Worm (Caenorhabditis elegans) whole organism, L4/young adult: Measurements from ENCODE around the gene C50F7.5.

Source experiments
- W03F9.2 ChIP-seq: fragments of 150-350 bp; optimal IDR thresholded peaks from 2 replicates; lab custom pipeline; 2014; ENCODE audit warnings: missing biosample characterization, missing genetic modification characterization
- dao-5 ChIP-seq: sonication (generic microtip); optimal IDR thresholded peaks from 2 replicates; lab custom pipeline; 2016; ENCODE audit warnings: missing genotype, missing genetic modification characterization, moderate library complexity, missing compliant biosample characterization
- him-1 ChIP-seq: sonication (generic microtip); optimal IDR thresholded peaks from 2 replicates; lab custom pipeline; 2016; ENCODE audit warnings: missing genotype, missing genetic modification reagents, missing genetic modification characterization, missing compliant biosample characterization

ce11 chrIV:7724912-7725311 is 1.6 kb upstream of the C50F7.5 start:
- TF ChIP-seq him-1 (tag; lab: Kevin White, UChicago) (no peak), W03F9.2 (tag; lab: Kevin White, UChicago) (no peak), dao-5 (tag; lab: Kevin White, UChicago) (no peak)
